Fruit fly (Drosophila melanogaster) whole organism, adult: ENCODE measurements around the gene Hmt-1.
A peak's percentile ranks its signal among the peaks of the same experiment; 100 is the strongest.

ENCODE experiments used
- CG11617 ChIP-seq: fragments of 200-800 bp; sonication (Bioruptor generic); optimal IDR thresholded peaks from 2 replicates; lab custom pipeline; 2017; ENCODE audit warnings: mild to moderate bottlenecking, missing biosample characterization, missing genetic modification reagents, missing genetic modification characterization
- CG12768 ChIP-seq: fragments of 200-800 bp; sonication (Bioruptor generic); optimal IDR thresholded peaks from 2 replicates; lab custom pipeline; 2017; ENCODE audit warnings: missing biosample characterization, missing genetic modification characterization, mild to moderate bottlenecking, moderate library complexity, missing genetic modification reagents
- CG14711 ChIP-seq: fragments of 200-800 bp; sonication (Bioruptor generic); optimal IDR thresholded peaks from 2 replicates; lab custom pipeline; 2018; ENCODE audit warnings: missing biosample characterization, mild to moderate bottlenecking, missing genetic modification characterization, moderate library complexity
- CG1620 ChIP-seq: fragments of 200-800 bp; sonication (Bioruptor generic); optimal IDR thresholded peaks from 2 replicates; lab custom pipeline; 2016; ENCODE audit warnings: missing biosample characterization, missing genetic modification characterization
- CG33017 ChIP-seq: fragments of 200-800 bp; sonication (Bioruptor generic); optimal IDR thresholded peaks from 2 replicates; lab custom pipeline; 2018; ENCODE audit warnings: missing biosample characterization, mild to moderate bottlenecking, missing genetic modification characterization, moderate library complexity
- CG5204 ChIP-seq: fragments of 200-800 bp; sonication (Bioruptor generic); optimal IDR thresholded peaks from 2 replicates; lab custom pipeline; 2016; ENCODE audit warnings: missing biosample characterization, missing genetic modification characterization
- CG7045 ChIP-seq: fragments of 200-800 bp; sonication (Bioruptor generic); optimal IDR thresholded peaks from 2 replicates; lab custom pipeline; 2017; ENCODE audit warnings: missing biosample characterization, mild to moderate bottlenecking, missing genetic modification characterization
- CG7101 ChIP-seq: fragments of 200-800 bp; sonication (Bioruptor generic); optimal IDR thresholded peaks from 2 replicates; lab custom pipeline; 2018; ENCODE audit warnings: missing biosample characterization, mild to moderate bottlenecking, missing genetic modification characterization, moderate library complexity
- Clk ChIP-seq: fragments of 200-800 bp; sonication (Bioruptor generic); optimal IDR thresholded peaks from 2 replicates; lab custom pipeline; 2017; ENCODE audit warnings: missing biosample characterization, missing genetic modification characterization
- Crg-1 ChIP-seq: fragments of 200-800 bp; sonication (Bioruptor generic); optimal IDR thresholded peaks from 2 replicates; lab custom pipeline; 2016; ENCODE audit warnings: missing biosample characterization, missing genetic modification characterization
- Hr96 ChIP-seq: fragments of 200-800 bp; sonication (Bioruptor generic); optimal IDR thresholded peaks from 2 replicates; lab custom pipeline; 2016; ENCODE audit warnings: missing biosample characterization, missing genetic modification characterization
- Mnt ChIP-seq: fragments of 200-800 bp; sonication (Bioruptor generic); optimal IDR thresholded peaks from 2 replicates; lab custom pipeline; 2016; ENCODE audit warnings: missing biosample characterization, mild to moderate bottlenecking, missing genetic modification characterization
- bab1 ChIP-seq: fragments of 200-800 bp; sonication (Bioruptor generic); optimal IDR thresholded peaks from 3 replicates; lab custom pipeline; 2019; ENCODE audit warnings: missing biosample characterization, mild to moderate bottlenecking, missing genetic modification characterization, moderate library complexity
- cic ChIP-seq: fragments of 200-800 bp; sonication (Bioruptor generic); optimal IDR thresholded peaks from 2 replicates; lab custom pipeline; 2017; ENCODE audit warnings: missing biosample characterization, mild to moderate bottlenecking, missing genetic modification characterization, moderate library complexity
- cnc ChIP-seq, 2 experiments: fragments of >200 bp; optimal IDR thresholded peaks; 2 replicates each; lab custom pipeline; 2017
- kay ChIP-seq: fragments of 200-800 bp; sonication (Bioruptor generic); peaks from one replicate; lab custom pipeline; 2016; ENCODE audit warnings: missing biosample characterization, missing genetic modification characterization, borderline replicate concordance
- ovo ChIP-seq: fragments of 200-800 bp; sonication (Bioruptor generic); optimal IDR thresholded peaks from 2 replicates; lab custom pipeline; 2016; ENCODE audit warnings: missing biosample characterization, missing genetic modification characterization
- pad ChIP-seq: fragments of 200-800 bp; sonication (Bioruptor generic); optimal IDR thresholded peaks from 3 replicates; lab custom pipeline; 2017; ENCODE audit warnings: missing biosample characterization, missing genetic modification characterization, mild to moderate bottlenecking, moderate library complexity, missing genetic modification reagents
- tj ChIP-seq: fragments of 200-800 bp; sonication (Bioruptor generic); optimal IDR thresholded peaks from 3 replicates; lab custom pipeline; 2017; ENCODE audit warnings: missing biosample characterization, mild to moderate bottlenecking, missing genetic modification characterization, moderate library complexity
- toe ChIP-seq: fragments of 200-800 bp; sonication (Bioruptor generic); optimal IDR thresholded peaks from 2 replicates; lab custom pipeline; 2016; ENCODE audit warnings: missing biosample characterization, missing genetic modification characterization

The Hmt-1 gene

dm6 chr3R:15816276-15816675, 41.0 kb downstream of the Hmt-1 start:
- no peak for TF ChIP-seq pad (GFP tag; lab: Kevin White, UChicago)
- no peak for TF ChIP-seq CG5204
- no peak for TF ChIP-seq cic
- no peak for TF ChIP-seq CG7045 (GFP tag; lab: Kevin White, UChicago)
- TF ChIP-seq ovo (GFP tag; lab: Kevin White, UChicago) = no peak
- TF ChIP-seq Mnt (GFP tag; lab: Kevin White, UChicago) = no peak
- TF ChIP-seq CG14711 (tag; lab: Kevin White, UChicago) = no peak
- no peak for TF ChIP-seq CG1620
- no peak for TF ChIP-seq tj (GFP tag; lab: Kevin White, UChicago)
- TF ChIP-seq cnc (optimal IDR thresholded peaks at IDR 0.05; lab: Kevin White, UChicago) = no peak
- no peak for TF ChIP-seq CG12768
- no peak for TF ChIP-seq CG33017
- TF ChIP-seq Clk (GFP tag; lab: Kevin White, UChicago) = no peak
- no peak for TF ChIP-seq Hr96 (GFP tag; lab: Kevin White, UChicago)
- no peak for TF ChIP-seq CG7101
- no peak for TF ChIP-seq CG11617
- TF ChIP-seq kay = no peak
- TF ChIP-seq toe (GFP tag; lab: Kevin White, UChicago) = no peak
- no peak for TF ChIP-seq Crg-1 (GFP tag; lab: Kevin White, UChicago)

dm6 chr3R:15814150-15814549, 43.1 kb downstream of the Hmt-1 start:
- TF ChIP-seq bab1 (GFP tag; lab: Kevin White, UChicago) (peak; percentile 31), CG5204 (no peak)

dm6 chr3R:15810369-15810768, 46.9 kb downstream of the Hmt-1 start:
- no peak for TF ChIP-seq CG11617
- TF ChIP-seq kay = no peak
- TF ChIP-seq CG7101 = no peak
- TF ChIP-seq CG12768 = no peak
- TF ChIP-seq tj (GFP tag; lab: Kevin White, UChicago) = no peak
- no peak for TF ChIP-seq cic
- TF ChIP-seq CG5204 = no peak
- TF ChIP-seq bab1 (GFP tag; lab: Kevin White, UChicago) = no peak
- TF ChIP-seq Crg-1 (GFP tag; lab: Kevin White, UChicago) = no peak

dm6 chr3R:15807877-15808381, 49.3 kb downstream of the Hmt-1 start:
- TF ChIP-seq CG12768 (no peak), CG14711 (tag; lab: Kevin White, UChicago) (no peak), cnc (optimal IDR thresholded peaks at IDR 0.05; lab: Kevin White, UChicago) (no peak), CG7045 (GFP tag; lab: Kevin White, UChicago) (no peak), ovo (GFP tag; lab: Kevin White, UChicago) (no peak), Crg-1 (GFP tag; lab: Kevin White, UChicago) (no peak), kay (no peak), CG1620 (no peak), Clk (GFP tag; lab: Kevin White, UChicago) (no peak), Hr96 (GFP tag; lab: Kevin White, UChicago) (no peak), tj (GFP tag; lab: Kevin White, UChicago) (no peak), CG5204 (no peak)

dm6 chr3R:15807306-15807705, 50.0 kb downstream of the Hmt-1 start:
- no peak for TF ChIP-seq CG33017
- TF ChIP-seq bab1 (GFP tag; lab: Kevin White, UChicago) = no peak
- no peak for TF ChIP-seq Hr96 (GFP tag; lab: Kevin White, UChicago)
- no peak for TF ChIP-seq kay
- no peak for TF ChIP-seq CG12768
- no peak for TF ChIP-seq Crg-1 (GFP tag; lab: Kevin White, UChicago)
- no peak for TF ChIP-seq CG11617
- TF ChIP-seq Clk (GFP tag; lab: Kevin White, UChicago) = no peak
- no peak for TF ChIP-seq toe (GFP tag; lab: Kevin White, UChicago)
- TF ChIP-seq ovo (GFP tag; lab: Kevin White, UChicago) = no peak
- TF ChIP-seq CG14711 (tag; lab: Kevin White, UChicago) = no peak
- no peak for TF ChIP-seq CG5204
- TF ChIP-seq tj (GFP tag; lab: Kevin White, UChicago) = no peak
- no peak for TF ChIP-seq cic
- TF ChIP-seq CG1620 = no peak
- TF ChIP-seq cnc (optimal IDR thresholded peaks at IDR 0.05; lab: Kevin White, UChicago) = no peak
- TF ChIP-seq Mnt (GFP tag; lab: Kevin White, UChicago) = no peak
- TF ChIP-seq CG7101 = no peak
- TF ChIP-seq pad (GFP tag; lab: Kevin White, UChicago) = no peak
- TF ChIP-seq CG7045 (GFP tag; lab: Kevin White, UChicago) = no peak

- no peak for TF ChIP-seq ovo (GFP tag; lab: Kevin White, UChicago)
- TF ChIP-seq CG7101 = no peak
- no peak for TF ChIP-seq cic
- TF ChIP-seq toe (GFP tag; lab: Kevin White, UChicago) = no peak
- TF ChIP-seq CG11617 = no peak
- no peak for TF ChIP-seq Crg-1 (GFP tag; lab: Kevin White, UChicago)
- no peak for TF ChIP-seq pad (GFP tag; lab: Kevin White, UChicago)
- no peak for TF ChIP-seq CG12768
- no peak for TF ChIP-seq CG1620
- no peak for TF ChIP-seq kay
- no peak for TF ChIP-seq Mnt (GFP tag; lab: Kevin White, UChicago)
- TF ChIP-seq cnc (optimal IDR thresholded peaks at IDR 0.05; lab: Kevin White, UChicago) = no peak
- TF ChIP-seq Clk (GFP tag; lab: Kevin White, UChicago) = no peak
- TF ChIP-seq bab1 (GFP tag; lab: Kevin White, UChicago) = no peak
- no peak for TF ChIP-seq CG33017
- TF ChIP-seq CG5204 = no peak
- no peak for TF ChIP-seq CG14711 (tag; lab: Kevin White, UChicago)
- TF ChIP-seq tj (GFP tag; lab: Kevin White, UChicago) = no peak
- TF ChIP-seq CG7045 (GFP tag; lab: Kevin White, UChicago) = no peak
- TF ChIP-seq Hr96 (GFP tag; lab: Kevin White, UChicago) = no peak
These were observed 50.9 kb downstream of the Hmt-1 start for dm6 chr3R:15806341-15806740.
